Worm (Caenorhabditis elegans) whole organism, midembryonic: ENCODE data around the gene mec-3.

Source experiments
- T22C8.4 ChIP-seq: fragments of 200-800 bp; sonication (Bioruptor generic); IDR thresholded peaks from 2 replicates; pipeline ENCODE4 v1.3.6; 2022; ENCODE audit warnings: missing genetic modification characterization, missing compliant biosample characterization
- cog-1 ChIP-seq: sonication (generic microtip); optimal IDR thresholded peaks from 2 replicates; lab custom pipeline; 2016; ENCODE audit warnings: missing genetic modification characterization, missing compliant biosample characterization
- flt-1 ChIP-seq: fragments of 200-800 bp; sonication (Bioruptor generic); IDR thresholded peaks from 2 replicates; pipeline ENCODE4 v1.3.6; 2022; ENCODE audit warnings: missing genetic modification characterization, missing compliant biosample characterization
- klf-2 ChIP-seq: fragments of 200-800 bp; sonication (Bioruptor generic); conservative IDR thresholded peaks from 2 replicates; pipeline ENCODE4 v1.3.6; 2022; ENCODE audit warnings: missing genetic modification reagents, missing genetic modification characterization, missing compliant biosample characterization
- med-1 ChIP-seq: sonication (generic microtip); optimal IDR thresholded peaks from 2 replicates; lab custom pipeline; 2017; ENCODE audit warnings: missing genetic modification characterization, mild to moderate bottlenecking, missing compliant biosample characterization, antibody characterized with exemption, missing genetic modification reagents; ENCODE audit not compliant: insufficient read depth
- ref-1 ChIP-seq: fragments of 200-800 bp; sonication (Bioruptor generic); conservative IDR thresholded peaks from 2 replicates; pipeline ENCODE4 v1.3.6; 2022; ENCODE audit warnings: missing genetic modification reagents, missing genetic modification characterization, missing compliant biosample characterization
- tab-1 ChIP-seq: fragments of 200-800 bp; sonication (Bioruptor generic); IDR thresholded peaks from 2 replicates; pipeline ENCODE4 v1.3.6; 2022; ENCODE audit warnings: missing genetic modification characterization, missing compliant biosample characterization
- ztf-23 ChIP-seq: fragments of 200-800 bp; sonication (Bioruptor generic); IDR thresholded peaks from 2 replicates; pipeline ENCODE4 v1.3.6; 2022; ENCODE audit warnings: missing genetic modification reagents, missing genetic modification characterization, missing compliant biosample characterization
- ztf-29 ChIP-seq: fragments of 200-800 bp; sonication (Bioruptor generic); IDR thresholded peaks from 2 replicates; pipeline ENCODE4 v1.3.6; 2022; ENCODE audit warnings: missing genetic modification reagents, missing genetic modification characterization, missing compliant biosample characterization

mec-3 gene

ce11 chrIV:10420440-10420839 lies 41.2 kb downstream of the mec-3 start:
- no peak for TF ChIP-seq med-1 (GFP tag; lab: Kevin White, UChicago)
- no peak for TF ChIP-seq klf-2 (GFP tag; lab: Robert Waterston, UW)
- no peak for TF ChIP-seq ref-1 (GFP tag; lab: Robert Waterston, UW)
- no peak for TF ChIP-seq ztf-23 (GFP tag; lab: Robert Waterston, UW)
- TF ChIP-seq ztf-29 (GFP tag; lab: Robert Waterston, UW) = no peak
- TF ChIP-seq tab-1 (GFP tag; lab: Robert Waterston, UW) = no peak
- no peak for TF ChIP-seq T22C8.4 (GFP tag; lab: Robert Waterston, UW)
- no peak for TF ChIP-seq flt-1 (GFP tag; lab: Robert Waterston, UW)
- TF ChIP-seq cog-1 (tag; lab: Kevin White, UChicago) = no peak

ce11 chrIV:10419896-10420295 lies 41.8 kb downstream of the mec-3 start:
- TF ChIP-seq cog-1 (tag; lab: Kevin White, UChicago) = no peak
- no peak for TF ChIP-seq flt-1 (GFP tag; lab: Robert Waterston, UW)
- TF ChIP-seq klf-2 (GFP tag; lab: Robert Waterston, UW) = no peak
- TF ChIP-seq tab-1 (GFP tag; lab: Robert Waterston, UW) = no peak
- no peak for TF ChIP-seq med-1 (GFP tag; lab: Kevin White, UChicago)
- TF ChIP-seq ztf-29 (GFP tag; lab: Robert Waterston, UW) = no peak
- no peak for TF ChIP-seq T22C8.4 (GFP tag; lab: Robert Waterston, UW)
- no peak for TF ChIP-seq ztf-23 (GFP tag; lab: Robert Waterston, UW)
- no peak for TF ChIP-seq ref-1 (GFP tag; lab: Robert Waterston, UW)

- TF ChIP-seq klf-2 (GFP tag; lab: Robert Waterston, UW) (no peak), T22C8.4 (GFP tag; lab: Robert Waterston, UW) (no peak), cog-1 (tag; lab: Kevin White, UChicago) (no peak), ztf-29 (GFP tag; lab: Robert Waterston, UW) (no peak), med-1 (GFP tag; lab: Kevin White, UChicago) (no peak), tab-1 (GFP tag; lab: Robert Waterston, UW) (no peak), flt-1 (GFP tag; lab: Robert Waterston, UW) (no peak), ref-1 (GFP tag; lab: Robert Waterston, UW) (no peak), ztf-23 (GFP tag; lab: Robert Waterston, UW) (no peak)
These were observed 43.9 kb downstream of the mec-3 start, which contains the start of gene F13B12.6 for ce11 chrIV:10417781-10418180. TSS of gene F13B12.6 (minus strand) at chrIV:10417881.

ce11 chrIV:10413828-10414227 lies 47.8 kb downstream of the mec-3 start, which contains the start of gene R10H10.7:
TSS of gene R10H10.7 (minus strand) at chrIV:10413928.
- TF ChIP-seq ztf-23 (GFP tag; lab: Robert Waterston, UW) = no peak
- TF ChIP-seq tab-1 (GFP tag; lab: Robert Waterston, UW) = no peak
- no peak for TF ChIP-seq cog-1 (tag; lab: Kevin White, UChicago)
- no peak for TF ChIP-seq flt-1 (GFP tag; lab: Robert Waterston, UW)
- no peak for TF ChIP-seq T22C8.4 (GFP tag; lab: Robert Waterston, UW)
- no peak for TF ChIP-seq med-1 (GFP tag; lab: Kevin White, UChicago)
- TF ChIP-seq ref-1 (GFP tag; lab: Robert Waterston, UW) = no peak
- no peak for TF ChIP-seq ztf-29 (GFP tag; lab: Robert Waterston, UW)
- no peak for TF ChIP-seq klf-2 (GFP tag; lab: Robert Waterston, UW)

DNA sequence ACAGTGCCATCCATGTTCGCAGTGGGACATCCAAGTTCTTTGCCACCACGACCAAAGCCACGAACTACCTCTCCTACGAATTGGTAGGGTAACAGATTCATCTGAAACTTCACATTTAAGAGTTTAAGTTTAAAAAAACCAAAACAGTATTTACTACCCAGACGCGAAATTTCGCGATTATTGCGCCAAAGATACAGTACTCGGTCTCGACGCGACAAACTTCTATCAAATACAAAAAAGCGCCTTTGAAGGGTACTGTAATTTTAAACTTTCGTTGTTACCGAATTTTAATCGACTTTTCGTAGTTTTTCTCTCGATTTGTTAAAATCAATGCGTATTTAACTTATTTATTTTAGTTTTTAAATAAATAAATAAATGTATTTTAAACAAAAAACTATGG lies 52.3 kb downstream of the mec-3 start, which contains the start of gene rfk-1:
TSS of gene rfk-1 (minus strand) at position 101 of the 400 bp plus-strand sequence.
- no peak for TF ChIP-seq cog-1 (tag; lab: Kevin White, UChicago)
- TF ChIP-seq flt-1 (GFP tag; lab: Robert Waterston, UW) = no peak
- TF ChIP-seq med-1 (GFP tag; lab: Kevin White, UChicago) = no peak
- TF ChIP-seq ztf-29 (GFP tag; lab: Robert Waterston, UW) = no peak
